In the genomic region with DNA sequence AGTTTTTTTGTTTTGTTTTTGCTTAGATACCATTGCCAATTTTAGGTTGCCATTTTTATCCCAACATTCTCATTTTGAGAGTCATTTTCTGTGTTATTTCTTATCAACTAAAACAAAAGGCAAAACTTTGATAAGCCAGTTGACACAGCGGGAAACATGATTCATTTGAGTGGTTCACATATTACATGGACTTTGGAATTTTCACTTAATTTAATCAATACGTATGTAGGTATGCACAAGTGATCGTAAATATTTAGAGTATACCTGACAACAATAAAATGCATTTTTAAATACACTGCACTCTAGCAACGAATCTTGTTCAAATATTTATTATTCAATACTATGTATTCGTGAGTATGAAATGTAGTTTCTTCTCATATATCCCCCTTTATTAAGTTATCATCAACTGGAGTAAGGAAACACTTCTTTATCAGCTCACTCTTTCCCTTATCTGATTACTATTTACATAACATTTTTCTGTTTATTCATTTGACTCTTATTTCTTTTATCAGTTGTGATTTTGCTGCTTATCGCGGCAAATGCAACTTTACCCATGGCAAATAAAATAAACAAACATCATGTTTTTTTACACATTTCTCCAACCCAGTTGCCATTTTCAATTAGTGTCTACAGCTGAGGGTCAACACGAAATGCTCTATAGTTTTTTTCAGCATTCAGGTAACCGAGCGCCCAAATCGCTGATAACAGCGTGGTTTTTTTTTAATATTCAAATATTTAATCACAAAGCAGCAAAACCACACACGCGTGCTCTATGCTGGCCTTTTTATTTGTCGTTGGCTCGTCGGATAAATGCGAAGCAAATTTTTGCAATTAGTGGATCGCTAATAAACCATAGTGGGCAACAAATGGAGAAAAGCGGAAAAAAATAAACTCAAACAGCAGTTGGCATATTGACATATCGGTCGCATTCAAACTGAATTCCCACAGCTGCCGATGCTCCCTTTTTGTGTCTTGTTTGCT, we compare ENCODE assay signal across 3 fruit fly cellular contexts.
A peak's percentile ranks its signal among the peaks of the same experiment; 100 is the strongest.
TF ChIP-seq lines count a peak whose summit lies in the region.

No protein-coding gene starts in this region.

TF ChIP-seq in whole organism, adult, 20 proteins besides CTCF, POLR2A, EP300 and RAD21 (continued from another document):
- no peak for TF ChIP-seq cnc (optimal IDR thresholded peaks at IDR 0.05; lab: Kevin White, UChicago)
- peak; percentile 33 for TF ChIP-seq tj (GFP tag; optimal IDR thresholded peaks at IDR 0.05; lab: Kevin White, UChicago)
- TF ChIP-seq toe (GFP tag; optimal IDR thresholded peaks at IDR 0.05; lab: Kevin White, UChicago) = no peak
- TF ChIP-seq kay (GFP tag; lab: Kevin White, UChicago; ENCODE audit: borderline replicate concordance) = peak; percentile 61
- no peak for TF ChIP-seq Clk (GFP tag; optimal IDR thresholded peaks at IDR 0.05; lab: Kevin White, UChicago)

TF ChIP-seq in whole organism, embryonic, 481 proteins besides CTCF, POLR2A, EP300 and RAD21 (continued from another document and continues in another):
- TF ChIP-seq Hand (GFP tag; optimal IDR thresholded peaks at IDR 0.05; lab: Kevin White, UChicago) (no peak), CG33557 (GFP tag; optimal IDR thresholded peaks at IDR 0.05; lab: Kevin White, UChicago) (peak; percentile 63), Dfd (GFP tag; optimal IDR thresholded peaks at IDR 0.05; lab: Kevin White, UChicago) (no peak), CG11695 (GFP tag; IDR thresholded peaks at IDR 0.05; lab: Robert Waterston, UW) (no peak), al (GFP tag; IDR thresholded peaks at IDR 0.05; lab: Robert Waterston, UW) (no peak), Optix (GFP tag; IDR thresholded peaks at IDR 0.05; lab: Robert Waterston, UW) (no peak), CG12236 (GFP tag; optimal IDR thresholded peaks at IDR 0.05; lab: Kevin White, UChicago) (peak; percentile 25), CG12391 (tag; optimal IDR thresholded peaks at IDR 0.05; lab: Kevin White, UChicago) (peak; percentile 31), toy (GFP tag; IDR thresholded peaks at IDR 0.05; lab: Robert Waterston, UW) (no peak), CG11504 (tag; optimal IDR thresholded peaks at IDR 0.05; lab: Kevin White, UChicago) (peak; percentile 4), Asciz (GFP tag; optimal IDR thresholded peaks at IDR 0.05; lab: Kevin White, UChicago) (peak; percentile 47), CG14050 (GFP tag; IDR thresholded peaks at IDR 0.05; lab: Robert Waterston, UW) (no peak), Blimp-1 (GFP tag; optimal IDR thresholded peaks at IDR 0.05; lab: Kevin White, UChicago) (no peak), Dek (tag; optimal IDR thresholded peaks at IDR 0.05; lab: Kevin White, UChicago) (peak; percentile 1), CG2875 (GFP tag; optimal IDR thresholded peaks at IDR 0.05; lab: Kevin White, UChicago) (no peak), pros (GFP tag; optimal IDR thresholded peaks at IDR 0.05; lab: Kevin White, UChicago) (no peak), CG10654 (GFP tag; optimal IDR thresholded peaks at IDR 0.05; lab: Kevin White, UChicago) (no peak), mld (GFP tag; IDR thresholded peaks at IDR 0.05; lab: Robert Waterston, UW; ENCODE audit: partially characterized antibody) (no peak), CG10366 (GFP tag; IDR thresholded peaks at IDR 0.05; lab: Robert Waterston, UW) (no peak), CG1602 (GFP tag; optimal IDR thresholded peaks at IDR 0.05; lab: Kevin White, UChicago) (no peak), CG11247 (GFP tag; IDR thresholded peaks at IDR 0.05; lab: Robert Waterston, UW) (no peak), CG1024 (GFP tag; IDR thresholded peaks at IDR 0.05; lab: Robert Waterston, UW) (no peak), peb (GFP tag; IDR thresholded peaks at IDR 0.05; lab: Robert Waterston, UW) (no peak), CG4328 (GFP tag; optimal IDR thresholded peaks at IDR 0.05; lab: Kevin White, UChicago) (no peak), CG12769 (tag; optimal IDR thresholded peaks at IDR 0.05; lab: Kevin White, UChicago) (no peak), Hmx (GFP tag; optimal IDR thresholded peaks at IDR 0.05; lab: Kevin White, UChicago) (no peak), CG14014 (GFP tag; IDR thresholded peaks at IDR 0.05; lab: Robert Waterston, UW) (no peak), Nf-YC (tag; optimal IDR thresholded peaks at IDR 0.05; lab: Kevin White, UChicago) (no peak), Vsx1 (GFP tag; optimal IDR thresholded peaks at IDR 0.05; lab: Kevin White, UChicago) (no peak), CG7745 (tag; optimal IDR thresholded peaks at IDR 0.05; lab: Kevin White, UChicago) (peak; percentile 46), hb (GFP tag; IDR thresholded peaks at IDR 0.05; lab: Robert Waterston, UW; ENCODE audit: partially characterized antibody) (no peak), nmo (GFP tag; optimal IDR thresholded peaks at IDR 0.05; lab: Kevin White, UChicago) (no peak), lmd (GFP tag; IDR thresholded peaks at IDR 0.05; lab: Robert Waterston, UW) (no peak), Sin3A (optimal IDR thresholded peaks at IDR 0.05; lab: Kevin White, UChicago) (no peak), corto (GFP tag; optimal IDR thresholded peaks at IDR 0.05; lab: Kevin White, UChicago) (no peak), bowl (GFP tag; IDR thresholded peaks at IDR 0.05; lab: Robert Waterston, UW) (no peak), Sry-δ (GFP tag; optimal IDR thresholded peaks at IDR 0.05; lab: Kevin White, UChicago) (no peak), tll (GFP tag; optimal IDR thresholded peaks at IDR 0.05; lab: Kevin White, UChicago) (peak in 1 of 2 experiments; percentile 76), CG1647 (GFP tag; optimal IDR thresholded peaks at IDR 0.05; lab: Kevin White, UChicago) (no peak), lilli (GFP tag; optimal IDR thresholded peaks at IDR 0.05; lab: Kevin White, UChicago) (peak; percentile 15), twi (tag; optimal IDR thresholded peaks at IDR 0.05; lab: Kevin White, UChicago) (no peak), chif (GFP tag; optimal IDR thresholded peaks at IDR 0.05; lab: Kevin White, UChicago) (no peak), CG16779 (GFP tag; IDR thresholded peaks at IDR 0.05; lab: Robert Waterston, UW) (no peak), Awh (GFP tag; IDR thresholded peaks at IDR 0.05; lab: Robert Waterston, UW) (peak; percentile 44; the same call in 1 of the 2 replicates), cg (GFP tag; optimal IDR thresholded peaks at IDR 0.05; lab: Kevin White, UChicago) (no peak), Dll (GFP tag; IDR thresholded peaks at IDR 0.05; lab: Robert Waterston, UW; ENCODE audit: partially characterized antibody) (no peak), Trl (optimal IDR thresholded peaks at IDR 0.05; lab: Kevin White, UChicago) (no peak), Trl (GFP tag; optimal IDR thresholded peaks at IDR 0.05; lab: Kevin White, UChicago) (no peak), Dad (GFP tag; optimal IDR thresholded peaks at IDR 0.05; lab: Kevin White, UChicago) (no peak), CG3847 (GFP tag; IDR thresholded peaks at IDR 0.05; lab: Robert Waterston, UW) (no peak), Gsc (GFP tag; IDR thresholded peaks at IDR 0.05; lab: Robert Waterston, UW) (no peak), CG4707 (GFP tag; optimal IDR thresholded peaks at IDR 0.05; lab: Kevin White, UChicago) (peak; percentile 22), nau (GFP tag; optimal IDR thresholded peaks at IDR 0.05; lab: Kevin White, UChicago) (no peak), slbo (GFP tag; IDR thresholded peaks at IDR 0.05; lab: Robert Waterston, UW) (no peak), rib (GFP tag; IDR thresholded peaks at IDR 0.05; lab: Robert Waterston, UW) (no peak), pzg (GFP tag; optimal IDR thresholded peaks at IDR 0.05; lab: Kevin White, UChicago) (no peak), sima (GFP tag; optimal IDR thresholded peaks at IDR 0.05; lab: Kevin White, UChicago) (no peak), CG6683 (GFP tag; optimal IDR thresholded peaks at IDR 0.05; lab: Kevin White, UChicago) (no peak), gro (GFP tag; optimal IDR thresholded peaks at IDR 0.05; lab: Kevin White, UChicago) (no peak), Aef1 (GFP tag; IDR thresholded peaks at IDR 0.05; lab: Robert Waterston, UW) (no peak), Ssrp (tag; optimal IDR thresholded peaks at IDR 0.05; lab: Kevin White, UChicago) (no peak)

TF ChIP-seq in whole organism, prepupa, 60 proteins besides CTCF, POLR2A, EP300 and RAD21 (continued from another document):
- TF ChIP-seq lz (GFP tag; optimal IDR thresholded peaks at IDR 0.05; lab: Kevin White, UChicago) (no peak), ss (GFP tag; optimal IDR thresholded peaks at IDR 0.05; lab: Kevin White, UChicago) (peak; percentile 11 to 45), CG31627 (GFP tag; optimal IDR thresholded peaks at IDR 0.05; lab: Kevin White, UChicago) (no peak), dac (GFP tag; optimal IDR thresholded peaks at IDR 0.05; lab: Kevin White, UChicago) (no peak), Eip75B (GFP tag; optimal IDR thresholded peaks at IDR 0.05; lab: Kevin White, UChicago) (peak; percentile 11), CG11294 (GFP tag; IDR thresholded peaks at IDR 0.05; lab: Robert Waterston, UW) (no peak), fd85E (GFP tag; optimal IDR thresholded peaks at IDR 0.05; lab: Kevin White, UChicago) (no peak), CG11902 (GFP tag; optimal IDR thresholded peaks at IDR 0.05; lab: Kevin White, UChicago) (no peak), CG6854 (GFP tag; optimal IDR thresholded peaks at IDR 0.05; lab: Kevin White, UChicago) (peak; percentile 17), CG6276 (GFP tag; optimal IDR thresholded peaks at IDR 0.05; lab: Kevin White, UChicago) (no peak), fkh (GFP tag; optimal IDR thresholded peaks at IDR 0.05; lab: Kevin White, UChicago) (peak; percentile 93), CG15336 (GFP tag; IDR thresholded peaks at IDR 0.05; lab: Robert Waterston, UW) (no peak), esn (GFP tag; optimal IDR thresholded peaks at IDR 0.05; lab: Kevin White, UChicago) (peak; percentile 8), topi (GFP tag; optimal IDR thresholded peaks at IDR 0.05; lab: Kevin White, UChicago) (peak; percentile 8), vri (GFP tag; optimal IDR thresholded peaks at IDR 0.05; lab: Kevin White, UChicago) (peak; percentile 74), Met (GFP tag; optimal IDR thresholded peaks at IDR 0.05; lab: Kevin White, UChicago) (peak; percentile 31), acj6 (GFP tag; optimal IDR thresholded peaks at IDR 0.05; lab: Kevin White, UChicago) (no peak), eg (GFP tag; IDR thresholded peaks at IDR 0.05; lab: Robert Waterston, UW) (0 out of 3 replicates have a peak, but pooled peaks have one; percentile 43), Hr39 (GFP tag; optimal IDR thresholded peaks at IDR 0.05; lab: Kevin White, UChicago) (no peak), Hr4 (GFP tag; optimal IDR thresholded peaks at IDR 0.05; lab: Kevin White, UChicago) (no peak), CG32006 (GFP tag; optimal IDR thresholded peaks at IDR 0.05; lab: Kevin White, UChicago) (no peak), CG10669 (GFP tag; optimal IDR thresholded peaks at IDR 0.05; lab: Kevin White, UChicago) (no peak), CG10631 (GFP tag; optimal IDR thresholded peaks at IDR 0.05; lab: Kevin White, UChicago) (no peak), svp (GFP tag; lab: Kevin White, UChicago) (peak; percentile 62), CG9139 (GFP tag; optimal IDR thresholded peaks at IDR 0.05; lab: Kevin White, UChicago) (peak; percentile 35), Eip93F (GFP tag; optimal IDR thresholded peaks at IDR 0.05; lab: Kevin White, UChicago) (no peak), CG8319 (GFP tag; optimal IDR thresholded peaks at IDR 0.05; lab: Kevin White, UChicago) (no peak), Smox (GFP tag; optimal IDR thresholded peaks at IDR 0.05; lab: Kevin White, UChicago) (no peak), Gug (GFP tag; IDR thresholded peaks at IDR 0.05; lab: Robert Waterston, UW) (no peak), net (GFP tag; optimal IDR thresholded peaks at IDR 0.05; lab: Kevin White, UChicago) (peak; percentile 30), CG6163 (GFP tag; IDR thresholded peaks at IDR 0.05; lab: Robert Waterston, UW) (peak; percentile 43; the same call in 1 of the 3 replicates), Ets96B (tag; optimal IDR thresholded peaks at IDR 0.05; lab: Kevin White, UChicago) (no peak), pdm3 (GFP tag; optimal IDR thresholded peaks at IDR 0.05; lab: Kevin White, UChicago) (no peak), Sox15 (GFP tag; optimal IDR thresholded peaks at IDR 0.05; lab: Kevin White, UChicago) (no peak), CG3919 (GFP tag; optimal IDR thresholded peaks at IDR 0.05; lab: Kevin White, UChicago) (no peak), cyc (GFP tag; optimal IDR thresholded peaks at IDR 0.05; lab: Kevin White, UChicago) (no peak), CG16779 (tag; optimal IDR thresholded peaks at IDR 0.05; lab: Kevin White, UChicago) (peak; percentile 34), Lpt (GFP tag; optimal IDR thresholded peaks at IDR 0.05; lab: Kevin White, UChicago) (no peak)
